Worm (Caenorhabditis elegans) whole organism, midembryonic: ENCODE results near the gene str-180.

Experiments
- T22C8.4 ChIP-seq: fragments of 200-800 bp; sonication (Bioruptor generic); IDR thresholded peaks from 2 replicates; pipeline ENCODE4 v1.3.6; 2022; ENCODE audit warnings: missing genetic modification characterization, missing compliant biosample characterization
- cog-1 ChIP-seq: sonication (generic microtip); optimal IDR thresholded peaks from 2 replicates; lab custom pipeline; 2016; ENCODE audit warnings: missing genetic modification characterization, missing compliant biosample characterization
- flt-1 ChIP-seq: fragments of 200-800 bp; sonication (Bioruptor generic); IDR thresholded peaks from 2 replicates; pipeline ENCODE4 v1.3.6; 2022; ENCODE audit warnings: missing genetic modification characterization, missing compliant biosample characterization
- klf-2 ChIP-seq: fragments of 200-800 bp; sonication (Bioruptor generic); conservative IDR thresholded peaks from 2 replicates; pipeline ENCODE4 v1.3.6; 2022; ENCODE audit warnings: missing genetic modification reagents, missing genetic modification characterization, missing compliant biosample characterization
- med-1 ChIP-seq: sonication (generic microtip); optimal IDR thresholded peaks from 2 replicates; lab custom pipeline; 2017; ENCODE audit warnings: missing genetic modification characterization, mild to moderate bottlenecking, missing compliant biosample characterization, antibody characterized with exemption, missing genetic modification reagents; ENCODE audit not compliant: insufficient read depth
- ref-1 ChIP-seq: fragments of 200-800 bp; sonication (Bioruptor generic); conservative IDR thresholded peaks from 2 replicates; pipeline ENCODE4 v1.3.6; 2022; ENCODE audit warnings: missing genetic modification reagents, missing genetic modification characterization, missing compliant biosample characterization
- tab-1 ChIP-seq: fragments of 200-800 bp; sonication (Bioruptor generic); IDR thresholded peaks from 2 replicates; pipeline ENCODE4 v1.3.6; 2022; ENCODE audit warnings: missing genetic modification characterization, missing compliant biosample characterization
- ztf-23 ChIP-seq: fragments of 200-800 bp; sonication (Bioruptor generic); IDR thresholded peaks from 2 replicates; pipeline ENCODE4 v1.3.6; 2022; ENCODE audit warnings: missing genetic modification reagents, missing genetic modification characterization, missing compliant biosample characterization
- ztf-29 ChIP-seq: fragments of 200-800 bp; sonication (Bioruptor generic); IDR thresholded peaks from 2 replicates; pipeline ENCODE4 v1.3.6; 2022; ENCODE audit warnings: missing genetic modification reagents, missing genetic modification characterization, missing compliant biosample characterization

The str-180 gene

DNA sequence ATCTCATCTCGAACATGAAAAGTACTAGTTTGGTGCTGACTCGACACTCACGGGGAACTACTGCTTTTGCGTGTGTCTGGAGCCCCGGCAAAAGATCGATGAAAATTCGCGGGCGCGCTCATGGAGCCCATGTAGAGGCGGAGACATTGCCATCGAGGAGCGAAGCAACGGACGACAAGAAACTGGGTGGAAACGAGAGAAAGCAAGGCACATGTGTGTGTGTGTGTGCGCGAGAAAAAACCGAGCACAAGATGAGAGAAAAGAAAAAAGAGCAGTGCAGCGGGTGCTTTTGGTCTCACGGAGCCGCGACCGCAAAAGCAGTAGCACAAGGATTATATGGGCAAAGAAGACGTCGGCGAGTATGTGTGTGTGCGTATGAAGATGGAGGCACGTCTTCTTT lies 9.9 kb downstream of the str-180 start:
- TF ChIP-seq flt-1 (GFP tag; lab: Robert Waterston, UW), result no peak
- no peak for TF ChIP-seq ztf-29
- TF ChIP-seq ztf-23 (GFP tag; lab: Robert Waterston, UW), result no peak
- TF ChIP-seq klf-2 (GFP tag; lab: Robert Waterston, UW), result no peak
- no peak for TF ChIP-seq T22C8.4 (GFP tag; lab: Robert Waterston, UW)
- TF ChIP-seq ref-1 (GFP tag; lab: Robert Waterston, UW), result no peak
- no peak for TF ChIP-seq med-1 (GFP tag; lab: Kevin White, UChicago)
- TF ChIP-seq tab-1 (GFP tag; lab: Robert Waterston, UW), result no peak
- TF ChIP-seq cog-1 (tag; lab: Kevin White, UChicago), result no peak

DNA sequence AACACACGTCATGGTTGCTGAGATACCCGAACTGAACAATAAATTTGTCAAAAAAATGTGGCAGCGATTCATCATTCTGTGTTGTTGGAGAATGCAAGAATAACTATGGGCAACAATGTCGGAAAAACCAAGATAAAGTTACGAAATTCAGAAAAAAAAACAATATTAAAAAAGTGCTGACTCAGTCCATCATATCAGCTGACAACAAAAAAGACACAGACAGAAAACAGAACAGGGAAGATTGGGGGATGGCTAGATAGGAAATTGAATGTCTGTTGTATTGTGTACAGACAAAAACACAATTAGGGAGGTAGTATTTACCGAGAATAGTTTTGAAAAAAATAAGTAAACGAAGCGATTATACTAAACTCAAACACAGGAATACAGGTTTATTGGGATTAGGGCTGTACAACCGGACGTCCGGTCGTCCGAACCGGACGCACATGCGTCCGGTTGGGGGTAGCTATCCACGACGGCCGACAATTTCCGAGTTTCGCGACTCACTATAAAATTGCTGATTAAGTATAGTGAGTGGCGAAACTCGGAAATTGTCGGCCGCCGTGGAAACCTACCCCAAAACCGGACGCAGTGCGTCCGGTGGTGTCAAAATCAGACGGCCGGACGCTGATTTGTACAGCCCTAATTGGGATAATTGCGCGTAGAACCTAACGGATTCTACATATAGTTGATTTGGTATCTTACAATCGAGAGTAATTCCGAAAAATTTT lies 10.9 kb downstream of the str-180 start:
- TF ChIP-seq T22C8.4 (GFP tag; lab: Robert Waterston, UW), result no peak
- TF ChIP-seq cog-1 (tag; lab: Kevin White, UChicago), result no peak
- TF ChIP-seq klf-2 (GFP tag; lab: Robert Waterston, UW), result no peak
- TF ChIP-seq ztf-29, result no peak
- TF ChIP-seq ztf-23 (GFP tag; lab: Robert Waterston, UW), result no peak
- no peak for TF ChIP-seq flt-1 (GFP tag; lab: Robert Waterston, UW)
- no peak for TF ChIP-seq tab-1 (GFP tag; lab: Robert Waterston, UW)
- no peak for TF ChIP-seq ref-1 (GFP tag; lab: Robert Waterston, UW)
- no peak for TF ChIP-seq med-1 (GFP tag; lab: Kevin White, UChicago)

DNA sequence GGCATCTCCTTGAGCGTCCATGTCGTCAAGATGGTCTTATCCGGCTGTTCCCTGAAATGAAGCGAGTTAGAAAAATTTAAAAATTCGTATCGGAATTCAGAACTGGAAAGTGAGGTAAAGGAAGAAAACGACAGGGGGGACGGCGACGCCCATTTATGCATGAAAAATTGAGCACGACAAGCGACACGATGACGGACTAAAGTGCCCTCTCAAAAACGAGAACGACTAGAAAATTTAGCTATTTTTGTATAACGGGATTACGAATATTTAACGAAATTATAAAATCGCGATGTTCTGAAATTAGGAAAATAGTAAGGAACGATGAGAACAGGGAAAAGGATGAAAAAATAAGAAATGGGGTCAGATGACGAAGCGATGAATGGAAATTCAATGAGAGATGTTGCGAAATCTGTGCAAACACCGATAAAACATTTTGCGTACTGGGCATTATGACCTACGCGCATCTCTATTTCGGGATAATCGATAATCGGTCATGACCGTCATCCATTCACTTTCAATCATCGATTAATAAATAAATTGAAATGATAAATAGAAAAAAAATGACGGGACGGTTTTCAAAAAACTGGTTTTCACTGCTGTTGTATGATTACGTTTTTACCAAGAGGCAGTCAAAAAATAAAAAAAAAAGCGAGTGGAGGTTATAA lies 12.1 kb downstream of the str-180 start, which contains the start of gene snb-1:
Gene snb-1, minus strand, starts transcription at position 51 of the 665 bp plus-strand sequence.
- TF ChIP-seq tab-1 (GFP tag; lab: Robert Waterston, UW) (no peak), ztf-23 (GFP tag; lab: Robert Waterston, UW) (no peak), T22C8.4 (GFP tag; lab: Robert Waterston, UW) (peak; percentile 89), klf-2 (GFP tag; lab: Robert Waterston, UW) (no peak), ref-1 (GFP tag; lab: Robert Waterston, UW) (no peak)

DNA sequence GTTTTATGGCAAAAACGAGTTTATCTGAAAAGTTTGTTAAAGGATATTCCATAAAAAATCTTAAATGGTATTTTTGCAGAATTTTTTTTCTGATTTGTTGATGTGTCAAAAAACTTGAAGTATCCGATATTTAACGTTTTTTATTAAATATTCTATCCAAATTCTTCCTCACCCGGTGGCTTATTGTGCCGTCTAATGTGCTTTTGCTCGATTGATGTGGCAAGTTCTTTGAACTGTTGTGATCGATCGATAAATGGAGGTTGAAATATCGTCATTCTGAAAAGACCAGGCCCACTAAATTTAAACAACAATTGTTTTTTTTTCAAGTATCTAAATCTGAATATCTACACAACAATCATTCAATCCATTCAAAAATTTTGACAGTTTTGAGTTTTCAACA lies 13.5 kb downstream of the str-180 start, which contains the start of gene syx-18:
Gene syx-18, minus strand, starts transcription at position 276 of the 400 bp plus-strand sequence.
- TF ChIP-seq ztf-29 (no peak), flt-1 (GFP tag; lab: Robert Waterston, UW) (no peak), cog-1 (tag; lab: Kevin White, UChicago) (no peak), T22C8.4 (GFP tag; lab: Robert Waterston, UW) (no peak), klf-2 (GFP tag; lab: Robert Waterston, UW) (no peak), ztf-23 (GFP tag; lab: Robert Waterston, UW) (no peak), med-1 (GFP tag; lab: Kevin White, UChicago) (no peak), tab-1 (GFP tag; lab: Robert Waterston, UW) (no peak), ref-1 (GFP tag; lab: Robert Waterston, UW) (no peak)

DNA sequence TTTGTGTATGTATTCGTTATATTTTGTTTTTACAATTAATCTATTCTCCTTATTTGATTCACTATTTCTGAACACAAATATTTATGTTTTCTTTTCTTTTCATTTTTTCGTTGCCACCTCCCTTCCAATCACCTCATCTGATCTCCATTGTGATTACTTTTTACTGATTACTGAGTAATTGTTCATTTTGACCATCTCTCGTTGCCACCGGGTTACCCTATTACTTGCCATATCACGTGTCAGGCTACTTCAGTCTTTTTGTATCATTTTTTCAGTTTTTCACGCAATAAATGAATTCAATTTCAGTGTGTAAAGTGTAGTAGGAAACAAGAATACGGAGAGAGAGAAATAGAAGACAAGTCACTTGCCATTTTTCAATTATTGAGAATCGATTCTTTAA lies 16.6 kb downstream of the str-180 start, which contains the start of gene T10H9.8:
Gene T10H9.8, plus strand, starts transcription at position 301 of the 400 bp plus-strand sequence.
- no peak for TF ChIP-seq tab-1 (GFP tag; lab: Robert Waterston, UW)
- TF ChIP-seq klf-2 (GFP tag; lab: Robert Waterston, UW), result no peak
- no peak for TF ChIP-seq ztf-29
- no peak for TF ChIP-seq T22C8.4 (GFP tag; lab: Robert Waterston, UW)
- TF ChIP-seq flt-1 (GFP tag; lab: Robert Waterston, UW), result no peak
- TF ChIP-seq ref-1 (GFP tag; lab: Robert Waterston, UW), result no peak
- no peak for TF ChIP-seq cog-1 (tag; lab: Kevin White, UChicago)
- TF ChIP-seq ztf-23 (GFP tag; lab: Robert Waterston, UW), result no peak
- TF ChIP-seq med-1 (GFP tag; lab: Kevin White, UChicago), result no peak

DNA sequence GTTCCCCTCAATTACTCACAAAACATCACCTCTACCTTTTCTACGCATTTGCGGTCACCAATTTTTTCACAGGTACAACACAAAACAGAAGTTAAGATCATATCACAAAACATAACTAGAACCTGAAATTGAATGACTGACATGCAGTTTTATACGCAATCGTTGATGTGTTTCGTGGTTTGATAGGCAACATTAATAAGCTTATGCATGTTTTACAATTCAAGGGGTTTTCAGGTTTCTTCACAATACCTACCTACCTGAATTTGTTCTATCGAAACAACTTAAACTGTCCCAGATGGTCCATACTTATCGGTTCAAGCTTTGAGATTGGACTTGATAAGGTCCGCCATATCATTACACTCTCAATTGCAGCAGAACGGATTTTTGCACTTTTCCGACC lies 18.1 kb downstream of the str-180 start:
- TF ChIP-seq tab-1 (GFP tag; lab: Robert Waterston, UW) (no peak), med-1 (GFP tag; lab: Kevin White, UChicago) (no peak), ref-1 (GFP tag; lab: Robert Waterston, UW) (no peak), flt-1 (GFP tag; lab: Robert Waterston, UW) (no peak), klf-2 (GFP tag; lab: Robert Waterston, UW) (no peak), ztf-29 (no peak), T22C8.4 (GFP tag; lab: Robert Waterston, UW) (no peak), cog-1 (tag; lab: Kevin White, UChicago) (no peak), ztf-23 (GFP tag; lab: Robert Waterston, UW) (no peak)

DNA sequence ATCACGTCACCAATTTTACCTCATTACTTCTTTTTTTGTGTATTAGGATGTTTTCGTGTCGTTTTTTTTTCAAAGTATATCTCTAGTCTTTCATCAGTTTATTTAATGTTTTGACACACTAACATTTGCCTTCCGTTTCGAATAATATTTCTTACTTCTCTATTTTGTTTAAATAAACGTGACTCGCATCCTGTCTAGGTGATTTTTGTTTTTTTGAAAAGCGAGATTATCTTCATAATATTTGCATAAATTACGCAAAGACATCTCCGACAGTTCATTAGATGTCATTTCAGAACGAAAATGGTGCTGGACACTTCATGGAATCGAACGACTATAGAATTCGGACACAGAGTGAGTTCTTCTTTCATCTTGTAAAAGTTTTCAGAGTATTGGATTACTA lies 19.3 kb downstream of the str-180 start, which contains the start of gene T10H9.1:
Gene T10H9.1, plus strand, starts transcription at position 301 of the 400 bp plus-strand sequence.
- TF ChIP-seq cog-1 (tag; lab: Kevin White, UChicago), result no peak
- no peak for TF ChIP-seq T22C8.4 (GFP tag; lab: Robert Waterston, UW)
- TF ChIP-seq tab-1 (GFP tag; lab: Robert Waterston, UW), result no peak
- TF ChIP-seq klf-2 (GFP tag; lab: Robert Waterston, UW), result no peak
- TF ChIP-seq flt-1 (GFP tag; lab: Robert Waterston, UW), result no peak
- no peak for TF ChIP-seq med-1 (GFP tag; lab: Kevin White, UChicago)
- no peak for TF ChIP-seq ref-1 (GFP tag; lab: Robert Waterston, UW)
- no peak for TF ChIP-seq ztf-23 (GFP tag; lab: Robert Waterston, UW)
- no peak for TF ChIP-seq ztf-29

DNA sequence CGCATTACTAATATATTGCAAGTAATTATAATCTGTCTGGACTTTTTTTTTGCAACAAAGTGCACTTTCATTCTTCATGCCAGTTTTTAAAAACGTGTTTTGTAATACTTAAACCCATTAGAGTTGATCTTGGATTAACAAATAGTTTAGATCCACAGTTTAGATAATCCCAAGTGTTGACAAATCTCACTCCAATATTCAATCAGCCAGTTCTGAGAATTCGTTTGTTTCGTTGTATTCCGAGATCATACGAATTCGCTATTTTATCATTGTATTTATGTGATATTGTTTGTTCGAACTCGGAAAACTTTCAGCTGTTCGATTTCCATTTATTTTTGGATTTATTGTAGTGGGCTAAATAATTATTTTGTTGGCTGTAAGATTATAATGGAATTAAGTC lies 22.8 kb downstream of the str-180 start:
- TF ChIP-seq med-1 (GFP tag; lab: Kevin White, UChicago), result no peak
- TF ChIP-seq ztf-23 (GFP tag; lab: Robert Waterston, UW), result no peak
- TF ChIP-seq klf-2 (GFP tag; lab: Robert Waterston, UW), result no peak
- TF ChIP-seq T22C8.4 (GFP tag; lab: Robert Waterston, UW), result no peak
- no peak for TF ChIP-seq tab-1 (GFP tag; lab: Robert Waterston, UW)
